Worm (Caenorhabditis elegans): ENCODE data around the gene ZK418.10.

The ZK418.10 gene

ce11 chrIII:7112285-7112684 is 21.8 kb upstream of the ZK418.10 start:
- TF ChIP-seq unc-55 (GFP tag; optimal IDR thresholded peaks at IDR 0.05) (no peak), elt-1 (tag; optimal IDR thresholded peaks at IDR 0.05) (no peak), ztf-11 (tag; optimal IDR thresholded peaks at IDR 0.05) (no peak), egl-27 (tag; optimal IDR thresholded peaks at IDR 0.05) (no peak), C34F6.9 (tag; optimal IDR thresholded peaks at IDR 0.05) (no peak), nhr-12 (tag; optimal IDR thresholded peaks at IDR 0.05) (no peak), nhr-6 (tag; optimal IDR thresholded peaks at IDR 0.05) (no peak), nhr-77 (tag; optimal IDR thresholded peaks at IDR 0.05) (no peak), zag-1 (tag; optimal IDR thresholded peaks at IDR 0.05) (no peak), nhr-23 (tag; optimal IDR thresholded peaks at IDR 0.05) (no peak), alr-1 (tag; optimal IDR thresholded peaks at IDR 0.05) (no peak), mab-5 (tag; optimal IDR thresholded peaks at IDR 0.05) (no peak), nhr-11 (tag; optimal IDR thresholded peaks at IDR 0.05) (no peak), lsy-2 (tag; optimal IDR thresholded peaks at IDR 0.05) (no peak), ztf-4 (tag; optimal IDR thresholded peaks at IDR 0.05) (no peak)

- TF ChIP-seq zag-1 (tag; optimal IDR thresholded peaks at IDR 0.05) (no peak), nhr-25 (tag; optimal IDR thresholded peaks at IDR 0.05) (peak; percentile 9), C34F6.9 (tag; optimal IDR thresholded peaks at IDR 0.05) (no peak), elt-1 (tag; optimal IDR thresholded peaks at IDR 0.05) (no peak), unc-39 (tag; optimal IDR thresholded peaks at IDR 0.05) (no peak)
These were observed 21.3 kb upstream of the ZK418.10 start, which contains the start of gene B0280.7 for ce11 chrIII:7111793-7112192. Gene B0280.7, minus strand, starts transcription at chrIII:7111893.

ce11 chrIII:7107965-7108364 is 17.5 kb upstream of the ZK418.10 start, which contains the start of gene odd-1:
Gene odd-1, plus strand, starts transcription at chrIII:7108313.
- TF ChIP-seq nhr-11 (tag; optimal IDR thresholded peaks at IDR 0.05): no peak
- TF ChIP-seq nhr-77 (tag; optimal IDR thresholded peaks at IDR 0.05): no peak
- peak; percentile 28 for TF ChIP-seq fos-1 (tag; optimal IDR thresholded peaks at IDR 0.05)
- TF ChIP-seq unc-62 (GFP tag; optimal IDR thresholded peaks at IDR 0.05): no peak
- TF ChIP-seq ZK546.5 (tag; optimal IDR thresholded peaks at IDR 0.05): no peak
- no peak for TF ChIP-seq mbf-1 (tag; optimal IDR thresholded peaks at IDR 0.05)

- TF ChIP-seq ceh-82 (tag; optimal IDR thresholded peaks at IDR 0.05): no peak
- TF ChIP-seq nhr-77 (tag; optimal IDR thresholded peaks at IDR 0.05): no peak
- peak; percentile 43 for TF ChIP-seq fos-1 (tag; optimal IDR thresholded peaks at IDR 0.05)
These were observed 16.4 kb upstream of the ZK418.10 start for ce11 chrIII:7106854-7107253.

- TF ChIP-seq nhr-12 (tag; optimal IDR thresholded peaks at IDR 0.05) (no peak), ceh-16 (tag; optimal IDR thresholded peaks at IDR 0.05) (no peak), unc-62 (GFP tag; optimal IDR thresholded peaks at IDR 0.05) (no peak), C34F6.9 (tag; optimal IDR thresholded peaks at IDR 0.05) (no peak), fos-1 (tag; optimal IDR thresholded peaks at IDR 0.05) (no peak), lin-11 (tag; optimal IDR thresholded peaks at IDR 0.05) (no peak), nhr-23 (tag; optimal IDR thresholded peaks at IDR 0.05) (no peak), peb-1 (tag; optimal IDR thresholded peaks at IDR 0.05) (no peak)
These were observed 13.5 kb upstream of the ZK418.10 start, which contains the start of gene cpg-2 for ce11 chrIII:7103940-7104440. Gene cpg-2, minus strand, starts transcription at chrIII:7103990.

ce11 chrIII:7101814-7102477 is 11.5 kb upstream of the ZK418.10 start:
- TF ChIP-seq elt-3 (tag; optimal IDR thresholded peaks at IDR 0.05) (no peak), ceh-16 (tag; optimal IDR thresholded peaks at IDR 0.05) (no peak), lsy-2 (tag; optimal IDR thresholded peaks at IDR 0.05) (no peak), alr-1 (tag; optimal IDR thresholded peaks at IDR 0.05) (no peak), F13H6.1 (tag; optimal IDR thresholded peaks at IDR 0.05) (no peak), peb-1 (tag; optimal IDR thresholded peaks at IDR 0.05) (no peak), elt-1 (tag; optimal IDR thresholded peaks at IDR 0.05) (no peak), sma-3 (GFP tag; optimal IDR thresholded peaks at IDR 0.05) (no peak), sma-9 (GFP tag; optimal IDR thresholded peaks at IDR 0.05) (no peak), sma-9 (tag; optimal IDR thresholded peaks at IDR 0.05) (no peak)

Data from whole organism, L2 larva.